Fruit fly (Drosophila melanogaster): Measurements from ENCODE around the gene hid.
A peak's percentile ranks its signal among the peaks of the same experiment; 100 is the strongest.

hid gene

DNA sequence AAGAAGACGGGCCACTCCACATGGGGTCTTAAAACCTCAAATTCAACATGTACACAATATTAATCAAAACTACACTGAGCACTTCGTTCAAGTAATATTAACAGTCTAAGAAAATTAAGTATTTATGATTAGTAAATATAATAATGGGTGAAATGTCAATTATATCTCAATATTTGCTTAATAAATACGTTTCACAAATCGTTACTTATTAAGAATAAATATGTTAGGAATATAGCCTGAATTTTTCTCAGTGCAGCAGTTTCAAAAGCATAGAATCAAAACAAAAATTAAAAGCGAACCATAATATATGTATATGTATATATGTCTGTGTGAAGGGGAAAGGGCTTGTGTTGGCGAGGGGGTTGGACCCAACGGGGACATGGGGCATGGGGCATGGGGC, 18.5 kb upstream of the hid start (continued):
- TF ChIP-seq MBD-R2 (GFP tag; IDR thresholded peaks at IDR 0.05) (no peak), CG7556 (GFP tag; optimal IDR thresholded peaks at IDR 0.05) (peak; percentile 71), CG11456 (GFP tag; IDR thresholded peaks at IDR 0.05) (no peak), onecut (GFP tag; IDR thresholded peaks at IDR 0.05) (no peak; the same call in 1 of the 2 replicates), sug (tag; optimal IDR thresholded peaks at IDR 0.05) (peak; percentile 25), da (GFP tag; optimal IDR thresholded peaks at IDR 0.05) (no peak), Antp (GFP tag; optimal IDR thresholded peaks at IDR 0.05) (no peak), Hr78 (GFP tag; optimal IDR thresholded peaks at IDR 0.05) (peak in 1 of 2 experiments; percentile 60), btn (GFP tag; optimal IDR thresholded peaks at IDR 0.05) (no peak), CG32767 (GFP tag; IDR thresholded peaks at IDR 0.05) (peak; percentile 64; the same call in 1 of the 2 replicates), psq (GFP tag; optimal IDR thresholded peaks at IDR 0.05) (no peak), cas (GFP tag; IDR thresholded peaks at IDR 0.05) (no peak), CG3281 (GFP tag; optimal IDR thresholded peaks at IDR 0.05) (no peak), CG13894 (tag; optimal IDR thresholded peaks at IDR 0.05) (no peak), CG12299 (tag; optimal IDR thresholded peaks at IDR 0.05) (peak; percentile 14), Drgx (GFP tag; IDR thresholded peaks at IDR 0.05) (no peak), Ptx1 (GFP tag; IDR thresholded peaks at IDR 0.05) (peak; percentile 58), CG18599 (GFP tag; optimal IDR thresholded peaks at IDR 0.05) (no peak), crol (GFP tag; IDR thresholded peaks at IDR 0.05) (no peak), NFAT (GFP tag; IDR thresholded peaks at IDR 0.05) (no peak), ro (GFP tag; IDR thresholded peaks at IDR 0.05) (no peak; the same call in 1 of the 2 replicates), CG7987 (GFP tag; optimal IDR thresholded peaks at IDR 0.05) (no peak), CG14860 (GFP tag; IDR thresholded peaks at IDR 0.05; ENCODE audit: partially characterized antibody) (no peak), CG7928 (GFP tag; optimal IDR thresholded peaks at IDR 0.05) (no peak), row (GFP tag; IDR thresholded peaks at IDR 0.05) (peak; percentile 72), CG2889 (GFP tag; IDR thresholded peaks at IDR 0.05) (no peak), gfzf (GFP tag; optimal IDR thresholded peaks at IDR 0.05) (no peak), stc (GFP tag; IDR thresholded peaks at IDR 0.05) (no peak), gem (tag; optimal IDR thresholded peaks at IDR 0.05) (peak; percentile 84), CG7839 (tag; optimal IDR thresholded peaks at IDR 0.05) (peak; percentile 77), CG17361 (GFP tag; IDR thresholded peaks at IDR 0.05) (peak; percentile 84), YL-1 (GFP tag; optimal IDR thresholded peaks at IDR 0.05) (no peak), CG6765 (GFP tag; optimal IDR thresholded peaks at IDR 0.05) (no peak), Optix (GFP tag; IDR thresholded peaks at IDR 0.05) (no peak), CG10543 (GFP tag; optimal IDR thresholded peaks at IDR 0.05) (no peak), tin (GFP tag; optimal IDR thresholded peaks at IDR 0.05) (peak; percentile 28), CG17328 (GFP tag; IDR thresholded peaks at IDR 0.05) (peak; percentile 68), so (GFP tag; IDR thresholded peaks at IDR 0.05) (no peak), BtbVII (GFP tag; optimal IDR thresholded peaks at IDR 0.05) (no peak), sisA (GFP tag; IDR thresholded peaks at IDR 0.05) (peak; percentile 22; the same call in 1 of the 2 replicates), esg (GFP tag; conservative IDR thresholded peaks at IDR 0.05) (0 out of 2 replicates have a peak, but pooled peaks have one; percentile 8), Hr3 (GFP tag; optimal IDR thresholded peaks at IDR 0.05) (peak; percentile 50), Tbp (GFP tag; optimal IDR thresholded peaks at IDR 0.05) (no peak), ems (GFP tag; optimal IDR thresholded peaks at IDR 0.05) (no peak), sima (GFP tag; optimal IDR thresholded peaks at IDR 0.05) (no peak), Gug (GFP tag; IDR thresholded peaks at IDR 0.05) (no peak), HmgD (GFP tag; optimal IDR thresholded peaks at IDR 0.05) (no peak), CG13287 (GFP tag; IDR thresholded peaks at IDR 0.05; ENCODE audit: partially characterized antibody) (no peak), CG17568 (GFP tag; optimal IDR thresholded peaks at IDR 0.05) (no peak), Six4 (GFP tag; optimal IDR thresholded peaks at IDR 0.05) (peak; percentile 30), prd (optimal IDR thresholded peaks at IDR 0.05) (no peak), prd (GFP tag; IDR thresholded peaks at IDR 0.05) (peak; percentile 77), Aef1 (GFP tag; IDR thresholded peaks at IDR 0.05) (no peak)

Data from whole organism, embryonic.